Fruit fly (Drosophila melanogaster) whole organism, embryonic: ENCODE data around the gene chic.

ENCODE experiments used
- Awh ChIP-seq: fragments of 200-800 bp; sonication (Bioruptor generic); IDR thresholded peaks from 2 replicates; pipeline ENCODE4, ENCODE4 v1.3.6; 2022; ENCODE audit warnings: missing biosample characterization, missing genetic modification characterization
- Blimp-1 ChIP-seq: fragments of 200-800 bp; sonication (Bioruptor generic); optimal IDR thresholded peaks from 3 replicates; lab custom pipeline; 2018; ENCODE audit warnings: missing biosample characterization, missing genetic modification characterization, mild to moderate bottlenecking, moderate library complexity, missing genetic modification reagents
- Bteb2 ChIP-seq: fragments of 200-800 bp; sonication (Bioruptor generic); optimal IDR thresholded peaks from 2 replicates; lab custom pipeline; 2016; ENCODE audit warnings: missing biosample characterization, missing genetic modification characterization
- CG1024 ChIP-seq: fragments of 200-800 bp; sonication (Bioruptor generic); IDR thresholded peaks from 2 replicates; pipeline ENCODE4 v1.3.6; 2022; ENCODE audit warnings: missing biosample characterization, missing genetic modification characterization
- CG10366 ChIP-seq: fragments of 200-800 bp; sonication (Bioruptor generic); IDR thresholded peaks from 2 replicates; pipeline ENCODE4 v1.3.6; 2022; ENCODE audit warnings: missing biosample characterization, missing genetic modification characterization
- CG10979 ChIP-seq: fragments of 200-800 bp; sonication (Bioruptor generic); optimal IDR thresholded peaks from 2 replicates; lab custom pipeline; 2018; ENCODE audit warnings: missing biosample characterization, mild to moderate bottlenecking, missing genetic modification characterization, moderate library complexity
- CG12659 ChIP-seq: fragments of 200-800 bp; sonication (Bioruptor generic); optimal IDR thresholded peaks from 3 replicates; lab custom pipeline; 2017; ENCODE audit warnings: mild to moderate bottlenecking, missing biosample characterization, missing genetic modification reagents, missing genetic modification characterization
- CG15601 ChIP-seq: fragments of 200-800 bp; sonication (Bioruptor generic); optimal IDR thresholded peaks from 3 replicates; lab custom pipeline; 2019; ENCODE audit warnings: missing biosample characterization, mild to moderate bottlenecking, missing genetic modification characterization, moderate library complexity
- CG1647 ChIP-seq: fragments of 200-800 bp; sonication (Bioruptor generic); optimal IDR thresholded peaks from 3 replicates; lab custom pipeline; 2016; ENCODE audit warnings: missing biosample characterization, missing genetic modification characterization
- CG16813 ChIP-seq: fragments of 200-800 bp; sonication (Bioruptor generic); IDR thresholded peaks from 3 replicates; pipeline ENCODE4 v1.3.6; 2022; ENCODE audit warnings: missing biosample characterization, missing genetic modification characterization; ENCODE audit not compliant: partially characterized antibody
- CG16863 ChIP-seq: fragments of 200-800 bp; sonication (Bioruptor generic); optimal IDR thresholded peaks from 3 replicates; lab custom pipeline; 2016; ENCODE audit warnings: missing biosample characterization, missing genetic modification characterization
- CG17359 ChIP-seq: fragments of 200-800 bp; sonication (Bioruptor generic); optimal IDR thresholded peaks from 3 replicates; lab custom pipeline; 2018; ENCODE audit warnings: missing biosample characterization, mild to moderate bottlenecking, missing genetic modification characterization, moderate library complexity
- CG17829 ChIP-seq: fragments of 200-800 bp; optimal IDR thresholded peaks from 2 replicates; lab custom pipeline; 2019; ENCODE audit warnings: missing biosample characterization, mild to moderate bottlenecking, missing genetic modification characterization, moderate library complexity
- CG2712 ChIP-seq: fragments of 200-800 bp; optimal IDR thresholded peaks from 3 replicates; lab custom pipeline; 2019; ENCODE audit warnings: missing biosample characterization, mild to moderate bottlenecking, missing genetic modification characterization, moderate library complexity
- CG34422 ChIP-seq: fragments of 200-800 bp; sonication (Bioruptor generic); IDR thresholded peaks from 3 replicates; pipeline ENCODE4 v1.3.6; 2022; ENCODE audit warnings: missing biosample characterization, missing genetic modification characterization
- CG3838 ChIP-seq: fragments of 200-800 bp; sonication (Bioruptor generic); optimal IDR thresholded peaks from 3 replicates; lab custom pipeline; 2016; ENCODE audit warnings: missing biosample characterization, missing genetic modification characterization
- CG4404 ChIP-seq: fragments of 200-800 bp; sonication (Bioruptor generic); IDR thresholded peaks from 2 replicates; pipeline ENCODE4 v1.3.6; 2022; ENCODE audit warnings: missing biosample characterization, missing genetic modification characterization
- CG4424 ChIP-seq: fragments of 200-800 bp; sonication (Bioruptor generic); optimal IDR thresholded peaks from 3 replicates; lab custom pipeline; 2016; ENCODE audit warnings: missing biosample characterization, missing genetic modification characterization
- CG4854 ChIP-seq: fragments of 200-800 bp; sonication (Bioruptor generic); optimal IDR thresholded peaks from 2 replicates; lab custom pipeline; 2016; ENCODE audit warnings: missing biosample characterization, missing genetic modification characterization, inconsistent platforms
- CG6254 ChIP-seq: fragments of 200-800 bp; sonication (Bioruptor generic); optimal IDR thresholded peaks from 3 replicates; lab custom pipeline; 2017; ENCODE audit warnings: mild to moderate bottlenecking, missing biosample characterization, missing genetic modification reagents, missing genetic modification characterization
- CG7839 ChIP-seq: fragments of 200-800 bp; sonication (Bioruptor generic); optimal IDR thresholded peaks from 3 replicates; lab custom pipeline; 2018; ENCODE audit warnings: missing biosample characterization, mild to moderate bottlenecking, missing genetic modification characterization, moderate library complexity
- CG7963 ChIP-seq: fragments of 200-800 bp; sonication (Bioruptor generic); IDR thresholded peaks from 3 replicates; pipeline ENCODE4 v1.3.6; 2022; ENCODE audit warnings: missing biosample characterization, missing genetic modification characterization; ENCODE audit not compliant: partially characterized antibody
- CG8359 ChIP-seq: fragments of 200-800 bp; sonication (Bioruptor generic); optimal IDR thresholded peaks from 2 replicates; lab custom pipeline; 2017; ENCODE audit warnings: missing biosample characterization, mild to moderate bottlenecking, missing genetic modification characterization, borderline replicate concordance
- CG9727 ChIP-seq: fragments of 200-800 bp; sonication (Bioruptor generic); optimal IDR thresholded peaks from 3 replicates; lab custom pipeline; 2017; ENCODE audit warnings: missing biosample characterization, mild to moderate bottlenecking, missing genetic modification characterization
- D19A ChIP-seq: fragments of 200-800 bp; optimal IDR thresholded peaks from 3 replicates; lab custom pipeline; 2019; ENCODE audit warnings: missing biosample characterization, mild to moderate bottlenecking, missing genetic modification characterization, moderate library complexity
- Dp ChIP-seq: fragments of 200-800 bp; sonication (Bioruptor generic); optimal IDR thresholded peaks from 2 replicates; lab custom pipeline; 2018; ENCODE audit warnings: missing biosample characterization, mild to moderate bottlenecking, missing genetic modification characterization, moderate library complexity
- Gug ChIP-seq: fragments of 200-800 bp; sonication (Bioruptor generic); IDR thresholded peaks from 4 replicates; pipeline ENCODE4 v1.3.6; 2022; ENCODE audit warnings: missing biosample characterization, missing genetic modification characterization
- MBD-R2 ChIP-seq: fragments of 200-800 bp; sonication (Bioruptor generic); IDR thresholded peaks from 2 replicates; pipeline ENCODE4 v1.3.6; 2022; ENCODE audit warnings: missing biosample characterization, missing genetic modification characterization
- Sox102F ChIP-seq: fragments of 200-800 bp; sonication (Bioruptor generic); optimal IDR thresholded peaks from 2 replicates; lab custom pipeline; 2018; ENCODE audit warnings: missing biosample characterization, mild to moderate bottlenecking, missing genetic modification characterization, moderate library complexity
- aop ChIP-seq: fragments of 200-800 bp; sonication (Bioruptor generic); IDR thresholded peaks from 2 replicates; pipeline ENCODE4 v1.3.6; 2022; ENCODE audit warnings: missing biosample characterization, missing genetic modification characterization
- bsh ChIP-seq, 2 experiments: fragments of 200-800 bp; sonication (Bioruptor generic); optimal IDR thresholded peaks; 2 replicates each; lab custom pipeline; 2017 to 2018; ENCODE audit warnings: mild to moderate bottlenecking in 2 of 2, missing biosample characterization in 2 of 2, missing genetic modification characterization in 2 of 2, moderate library complexity in 1 of 2
- btn ChIP-seq: fragments of 200-800 bp; sonication (Bioruptor generic); optimal IDR thresholded peaks from 2 replicates; lab custom pipeline; 2016; ENCODE audit warnings: missing biosample characterization, missing genetic modification characterization
- croc ChIP-seq: fragments of 200-800 bp; sonication (Bioruptor generic); conservative IDR thresholded peaks from 3 replicates; pipeline ENCODE4 v1.3.6; 2022; ENCODE audit warnings: missing biosample characterization, missing genetic modification characterization
- dysf ChIP-seq: fragments of 200-800 bp; sonication (Bioruptor generic); IDR thresholded peaks from 3 replicates; pipeline ENCODE4 v1.3.6; 2022; ENCODE audit warnings: missing biosample characterization, missing genetic modification characterization
- fd96Cb ChIP-seq: fragments of 200-800 bp; sonication (Bioruptor generic); optimal IDR thresholded peaks from 2 replicates; lab custom pipeline; 2018; ENCODE audit warnings: missing biosample characterization, mild to moderate bottlenecking, missing genetic modification characterization, moderate library complexity
- lab ChIP-seq: fragments of 200-800 bp; sonication (Bioruptor generic); optimal IDR thresholded peaks from 3 replicates; lab custom pipeline; 2017; ENCODE audit warnings: missing biosample characterization, missing genetic modification characterization, mild to moderate bottlenecking, moderate library complexity, missing genetic modification reagents
- mam ChIP-seq: fragments of 200-800 bp; sonication (Bioruptor generic); optimal IDR thresholded peaks from 3 replicates; lab custom pipeline; 2016; ENCODE audit warnings: missing biosample characterization, missing genetic modification characterization
- nom ChIP-seq: fragments of 200-800 bp; sonication (Bioruptor generic); optimal IDR thresholded peaks from 2 replicates; lab custom pipeline; 2017; ENCODE audit warnings: missing biosample characterization, missing genetic modification characterization, mild to moderate bottlenecking, moderate library complexity, missing genetic modification reagents
- pfk ChIP-seq: fragments of 200-800 bp; sonication (Bioruptor generic); optimal IDR thresholded peaks from 2 replicates; lab custom pipeline; 2018; ENCODE audit warnings: missing biosample characterization, mild to moderate bottlenecking, missing genetic modification characterization, moderate library complexity
- phol ChIP-seq: fragments of 200-800 bp; sonication (Bioruptor generic); optimal IDR thresholded peaks from 3 replicates; lab custom pipeline; 2018; ENCODE audit warnings: missing biosample characterization, mild to moderate bottlenecking, missing genetic modification characterization, moderate library complexity
- prd ChIP-seq, 3 experiments: fragments of >200 bp in 2 of 3; fragments of 200-800 bp in 1 of 3; sonication (Bioruptor generic) in 1 of 3; optimal IDR thresholded peaks in 2 of 3; IDR thresholded peaks in 1 of 3; 2 replicates in 2 of 3; 3 replicates in 1 of 3; pipeline versions ENCODE4 v1.3.6 to Lab custom; 2017 to 2022; ENCODE audit warnings: missing biosample characterization in 1 of 3, missing genetic modification characterization in 1 of 3
- pros ChIP-seq: fragments of 200-800 bp; sonication (Bioruptor generic); optimal IDR thresholded peaks from 3 replicates; lab custom pipeline; 2019; ENCODE audit warnings: missing biosample characterization, mild to moderate bottlenecking, missing genetic modification characterization, moderate library complexity
- ro ChIP-seq: fragments of 200-800 bp; sonication (Bioruptor generic); IDR thresholded peaks from 2 replicates; pipeline ENCODE4 v1.3.6; 2022; ENCODE audit warnings: missing biosample characterization, missing genetic modification characterization
- sima ChIP-seq: fragments of 200-800 bp; sonication (Bioruptor generic); optimal IDR thresholded peaks from 2 replicates; lab custom pipeline; 2016; ENCODE audit warnings: missing biosample characterization, missing genetic modification characterization
- sisA ChIP-seq: fragments of 200-800 bp; sonication (Bioruptor generic); IDR thresholded peaks from 2 replicates; pipeline ENCODE4 v1.3.6; 2022; ENCODE audit warnings: missing biosample characterization, missing genetic modification characterization
- zen ChIP-seq: fragments of 200-800 bp; sonication (Bioruptor generic); optimal IDR thresholded peaks from 3 replicates; lab custom pipeline; 2018; ENCODE audit warnings: missing biosample characterization, mild to moderate bottlenecking, missing genetic modification characterization, moderate library complexity

The chic gene

dm6 chr2L:6024345-6024907 is 43.6 kb upstream of the chic start, which contains the start of gene CG9107 (continued):
- TF ChIP-seq Dp (peak; percentile 92), btn (GFP tag; lab: Kevin White, UChicago) (no peak), CG3838 (GFP tag; lab: Kevin White, UChicago) (no peak), MBD-R2 (GFP tag; lab: Robert Waterston, UW) (peak; percentile 68; the same call in 1 of the 2 replicates), CG16813 (GFP tag; lab: Robert Waterston, UW) (no peak), sima (GFP tag; lab: Kevin White, UChicago) (no peak)

- TF ChIP-seq mam (GFP tag; lab: Kevin White, UChicago) (no peak), CG7963 (GFP tag; lab: Robert Waterston, UW) (no peak), pfk (GFP tag; lab: Kevin White, UChicago) (no peak), CG16813 (GFP tag; lab: Robert Waterston, UW) (no peak), CG4424 (GFP tag; lab: Kevin White, UChicago) (peak; percentile 13), Awh (no peak), Blimp-1 (GFP tag; lab: Kevin White, UChicago) (peak; percentile 25), CG12659 (no peak), pros (GFP tag; lab: Kevin White, UChicago) (no peak), CG16863 (GFP tag; lab: Kevin White, UChicago) (no peak), CG9727 (GFP tag; lab: Kevin White, UChicago) (peak; percentile 52), CG10979 (tag; lab: Kevin White, UChicago) (peak; percentile 47), CG1024 (GFP tag; lab: Robert Waterston, UW) (no peak), CG10366 (no peak), CG4854 (no peak), CG7839 (tag; lab: Kevin White, UChicago) (peak; percentile 42), Sox102F (GFP tag; lab: Kevin White, UChicago) (no peak), croc (GFP tag; lab: Robert Waterston, UW) (peak; percentile 33; the same call in 1 of the 3 replicates), phol (tag; lab: Kevin White, UChicago) (peak; percentile 58), CG2712 (tag; lab: Kevin White, UChicago) (peak; percentile 70), ro (GFP tag; lab: Robert Waterston, UW) (no peak), bsh (GFP tag; optimal IDR thresholded peaks at IDR 0.05; lab: Kevin White, UChicago) (peak; percentile 31 to 34), zen (tag; lab: Kevin White, UChicago) (peak; percentile 16), dysf (GFP tag; lab: Robert Waterston, UW) (0 out of 3 replicates have a peak, but pooled peaks have one; percentile 9), sisA (0 out of 2 replicates have a peak, but pooled peaks have one; percentile 27), CG15601 (peak; percentile 17), CG1647 (GFP tag; lab: Kevin White, UChicago) (no peak), Gug (GFP tag; lab: Robert Waterston, UW) (0 out of 4 replicates have a peak, but pooled peaks have one; percentile 36), Bteb2 (GFP tag; lab: Kevin White, UChicago) (no peak), CG17829 (tag; lab: Kevin White, UChicago) (peak; percentile 40), CG34422 (GFP tag; lab: Robert Waterston, UW) (no peak), nom (peak; percentile 64), MBD-R2 (GFP tag; lab: Robert Waterston, UW) (no peak), CG6254 (peak; percentile 1), CG17359 (tag; lab: Kevin White, UChicago) (peak; percentile 18), lab (GFP tag; lab: Kevin White, UChicago) (peak; percentile 4), CG4404 (peak; percentile 68), aop (GFP tag; lab: Robert Waterston, UW) (no peak), fd96Cb (tag; lab: Kevin White, UChicago) (peak; percentile 23), prd (optimal IDR thresholded peaks at IDR 0.05; lab: Kevin White, UChicago) (no peak), prd (GFP tag; IDR thresholded peaks at IDR 0.05; lab: Robert Waterston, UW) (peak; percentile 30; the same call in 1 of the 3 replicates), CG8359 (GFP tag; lab: Kevin White, UChicago) (peak; percentile 6), D19A (tag; lab: Kevin White, UChicago) (peak; percentile 44)
Measured at dm6 chr2L:6022793-6023192, 42.0 kb upstream of the chic start.
